Fruit fly (Drosophila melanogaster) whole organism, embryonic: ENCODE data around the gene Amun.
A peak's percentile ranks its signal among the peaks of the same experiment; 100 is the strongest.

Experiments
- B-H1 ChIP-seq: fragments of 200-800 bp; sonication (Bioruptor generic); IDR thresholded peaks from 3 replicates; pipeline ENCODE4 v1.3.6; 2022; ENCODE audit warnings: missing biosample characterization, missing genetic modification characterization
- CG10321 ChIP-seq: fragments of 200-800 bp; sonication (Bioruptor generic); IDR thresholded peaks from 2 replicates; pipeline ENCODE4 v1.3.6; 2022; ENCODE audit warnings: missing biosample characterization, missing genetic modification characterization
- CG11398 ChIP-seq: fragments of 200-800 bp; sonication (Bioruptor generic); optimal IDR thresholded peaks from 2 replicates; lab custom pipeline; 2016; ENCODE audit warnings: missing biosample characterization, missing genetic modification characterization
- CG12391 ChIP-seq: fragments of 200-800 bp; sonication (Bioruptor generic); optimal IDR thresholded peaks from 3 replicates; lab custom pipeline; 2018; ENCODE audit warnings: missing biosample characterization, mild to moderate bottlenecking, missing genetic modification characterization, moderate library complexity
- CG12942 ChIP-seq: fragments of 200-800 bp; sonication (Bioruptor generic); optimal IDR thresholded peaks from 3 replicates; lab custom pipeline; 2016; ENCODE audit warnings: missing biosample characterization, missing genetic modification characterization
- CG15696 ChIP-seq: fragments of 200-800 bp; sonication (Bioruptor generic); optimal IDR thresholded peaks from 2 replicates; lab custom pipeline; 2019; ENCODE audit warnings: missing biosample characterization, mild to moderate bottlenecking, missing genetic modification characterization, moderate library complexity
- CG17361 ChIP-seq: fragments of 200-800 bp; sonication (Bioruptor generic); IDR thresholded peaks from 3 replicates; pipeline ENCODE4 v1.3.6; 2022; ENCODE audit warnings: missing biosample characterization, missing genetic modification characterization
- CG17385 ChIP-seq: fragments of 200-800 bp; sonication (Bioruptor generic); optimal IDR thresholded peaks from 3 replicates; lab custom pipeline; 2018; ENCODE audit warnings: missing biosample characterization, mild to moderate bottlenecking, missing genetic modification characterization
- CG18262 ChIP-seq: fragments of 200-800 bp; optimal IDR thresholded peaks from 3 replicates; lab custom pipeline; 2019; ENCODE audit warnings: missing biosample characterization, mild to moderate bottlenecking, missing genetic modification characterization, moderate library complexity
- CG2120 ChIP-seq: fragments of 200-800 bp; sonication (Bioruptor generic); optimal IDR thresholded peaks from 3 replicates; lab custom pipeline; 2016; ENCODE audit warnings: missing biosample characterization, missing genetic modification characterization
- CG2202 ChIP-seq: fragments of 200-800 bp; sonication (Bioruptor generic); optimal IDR thresholded peaks from 2 replicates; lab custom pipeline; 2018; ENCODE audit warnings: missing biosample characterization, mild to moderate bottlenecking, missing genetic modification characterization
- CG2875 ChIP-seq: fragments of 200-800 bp; sonication (Bioruptor generic); optimal IDR thresholded peaks from 2 replicates; lab custom pipeline; 2017; ENCODE audit warnings: missing biosample characterization, mild to moderate bottlenecking, missing genetic modification characterization, missing genetic modification reagents
- CG7928 ChIP-seq: fragments of 200-800 bp; sonication (Bioruptor generic); optimal IDR thresholded peaks from 2 replicates; lab custom pipeline; 2017; ENCODE audit warnings: missing biosample characterization, mild to moderate bottlenecking, missing genetic modification characterization
- CG8765 ChIP-seq: fragments of 200-800 bp; sonication (Bioruptor generic); IDR thresholded peaks from 2 replicates; pipeline ENCODE4 v1.3.6; 2022; ENCODE audit warnings: missing biosample characterization, missing genetic modification characterization
- Doc2 ChIP-seq: fragments of 200-800 bp; sonication (Bioruptor generic); IDR thresholded peaks from 2 replicates; pipeline ENCODE4 v1.3.6; 2022; ENCODE audit warnings: missing biosample characterization, missing genetic modification characterization
- Fer1 ChIP-seq: fragments of 200-800 bp; sonication (Bioruptor generic); optimal IDR thresholded peaks from 2 replicates; lab custom pipeline; 2017; ENCODE audit warnings: missing biosample characterization, mild to moderate bottlenecking, missing genetic modification characterization
- H2.0 ChIP-seq: fragments of 200-800 bp; sonication (Bioruptor generic); IDR thresholded peaks from 2 replicates; pipeline ENCODE4 v1.3.6; 2022; ENCODE audit warnings: missing biosample characterization, missing genetic modification characterization
- Hand ChIP-seq: fragments of 200-800 bp; sonication (Bioruptor generic); optimal IDR thresholded peaks from 2 replicates; lab custom pipeline; 2017; ENCODE audit warnings: mild to moderate bottlenecking, missing biosample characterization, missing genetic modification reagents, missing genetic modification characterization
- Mad ChIP-seq: fragments of 200-800 bp; sonication (Bioruptor generic); optimal IDR thresholded peaks from 2 replicates; lab custom pipeline; 2016; ENCODE audit warnings: missing biosample characterization, missing genetic modification characterization
- Mrtf ChIP-seq: fragments of 200-800 bp; sonication (Bioruptor generic); IDR thresholded peaks from 3 replicates; pipeline ENCODE4 v1.3.6; 2022; ENCODE audit warnings: missing biosample characterization, missing genetic modification characterization
- NFAT ChIP-seq: fragments of 200-800 bp; sonication (Bioruptor generic); IDR thresholded peaks from 2 replicates; pipeline ENCODE4 v1.3.6; 2022; ENCODE audit warnings: missing biosample characterization, missing genetic modification characterization
- NK7.1 ChIP-seq: fragments of 200-800 bp; sonication (Bioruptor generic); optimal IDR thresholded peaks from 3 replicates; lab custom pipeline; 2016; ENCODE audit warnings: missing biosample characterization, missing genetic modification characterization
- Neu2 ChIP-seq: fragments of 200-800 bp; sonication (Bioruptor generic); optimal IDR thresholded peaks from 3 replicates; lab custom pipeline; 2016; ENCODE audit warnings: missing biosample characterization, missing genetic modification characterization, borderline replicate concordance
- Nf-YA ChIP-seq: fragments of 200-800 bp; sonication (Bioruptor generic); IDR thresholded peaks from 2 replicates; pipeline ENCODE4 v1.3.6; 2022; ENCODE audit warnings: missing biosample characterization, missing genetic modification characterization
- PHDP ChIP-seq: fragments of 200-800 bp; sonication (Bioruptor generic); optimal IDR thresholded peaks from 3 replicates; lab custom pipeline; 2018; ENCODE audit warnings: missing biosample characterization, mild to moderate bottlenecking, missing genetic modification characterization, moderate library complexity
- Ptx1 ChIP-seq: fragments of 200-800 bp; sonication (Bioruptor generic); IDR thresholded peaks from 2 replicates; pipeline ENCODE4 v1.3.6; 2022; ENCODE audit warnings: missing biosample characterization, missing genetic modification characterization
- Stat92E ChIP-seq, 3 experiments: fragments of >200 bp in 2 of 3; fragments of 200-800 bp in 1 of 3; sonication (Bioruptor generic) in 1 of 3; optimal IDR thresholded peaks; 2 replicates each; lab custom pipeline; 2017 to 2019; ENCODE audit warnings: missing biosample characterization in 3 of 3, missing genetic modification characterization in 3 of 3, mild to moderate bottlenecking in 1 of 3, moderate library complexity in 1 of 3
- ap ChIP-seq: fragments of 200-800 bp; sonication (Bioruptor generic); IDR thresholded peaks from 2 replicates; pipeline ENCODE4 v1.3.6; 2022; ENCODE audit warnings: missing biosample characterization, missing genetic modification characterization
- bab2 ChIP-seq: fragments of 200-800 bp; sonication (Bioruptor generic); optimal IDR thresholded peaks from 2 replicates; lab custom pipeline; 2016; ENCODE audit warnings: missing biosample characterization, missing genetic modification characterization
- br ChIP-seq: fragments of >200 bp; optimal IDR thresholded peaks from 2 replicates; lab custom pipeline; 2017
- cwo ChIP-seq: fragments of 200-800 bp; sonication (Bioruptor generic); optimal IDR thresholded peaks from 3 replicates; lab custom pipeline; 2017; ENCODE audit warnings: missing biosample characterization, missing genetic modification characterization, mild to moderate bottlenecking, moderate library complexity, missing genetic modification reagents
- danr ChIP-seq: fragments of 200-800 bp; sonication (Bioruptor generic); IDR thresholded peaks from 2 replicates; pipeline ENCODE4 v1.3.6; 2022; ENCODE audit warnings: missing biosample characterization, missing genetic modification characterization
- fd96Cb ChIP-seq: fragments of 200-800 bp; sonication (Bioruptor generic); optimal IDR thresholded peaks from 2 replicates; lab custom pipeline; 2018; ENCODE audit warnings: missing biosample characterization, mild to moderate bottlenecking, missing genetic modification characterization, moderate library complexity
- gcm ChIP-seq: fragments of 200-800 bp; sonication (Bioruptor generic); optimal IDR thresholded peaks from 2 replicates; lab custom pipeline; 2019; ENCODE audit warnings: missing biosample characterization, mild to moderate bottlenecking, missing genetic modification characterization, moderate library complexity
- gem ChIP-seq: fragments of 200-800 bp; sonication (Bioruptor generic); optimal IDR thresholded peaks from 2 replicates; lab custom pipeline; 2019; ENCODE audit warnings: missing biosample characterization, mild to moderate bottlenecking, missing genetic modification characterization, moderate library complexity
- gfzf ChIP-seq: fragments of 200-800 bp; sonication (Bioruptor generic); optimal IDR thresholded peaks from 2 replicates; lab custom pipeline; 2016; ENCODE audit warnings: missing biosample characterization, mild to moderate bottlenecking, missing genetic modification characterization, moderate library complexity
- hkb ChIP-seq, 2 experiments: fragments of 200-800 bp in 1 of 2; fragments of >200 bp in 1 of 2; sonication (Bioruptor generic) in 1 of 2; IDR thresholded peaks in 1 of 2; optimal IDR thresholded peaks in 1 of 2; 2 replicates each; pipeline versions ENCODE4 v1.3.6 to Lab custom; 2017 to 2022; ENCODE audit warnings: missing biosample characterization in 1 of 2, missing genetic modification characterization in 1 of 2
- lilli ChIP-seq: fragments of 200-800 bp; sonication (Bioruptor generic); optimal IDR thresholded peaks from 3 replicates; lab custom pipeline; 2016; ENCODE audit warnings: missing biosample characterization, missing genetic modification characterization
- maf-S ChIP-seq: fragments of 200-800 bp; sonication (Bioruptor generic); optimal IDR thresholded peaks from 2 replicates; lab custom pipeline; 2016; ENCODE audit warnings: missing biosample characterization, missing genetic modification characterization
- nom ChIP-seq: fragments of 200-800 bp; sonication (Bioruptor generic); optimal IDR thresholded peaks from 2 replicates; lab custom pipeline; 2017; ENCODE audit warnings: missing biosample characterization, missing genetic modification characterization, mild to moderate bottlenecking, moderate library complexity, missing genetic modification reagents
- org-1 ChIP-seq: fragments of 200-800 bp; sonication (Bioruptor generic); optimal IDR thresholded peaks from 2 replicates; lab custom pipeline; 2017; ENCODE audit warnings: missing biosample characterization, missing genetic modification characterization
- pho ChIP-seq: fragments of 200-800 bp; sonication (Bioruptor generic); optimal IDR thresholded peaks from 2 replicates; lab custom pipeline; 2016; ENCODE audit warnings: missing biosample characterization, missing genetic modification characterization
- pita ChIP-seq: fragments of 200-800 bp; sonication (Bioruptor generic); optimal IDR thresholded peaks from 2 replicates; lab custom pipeline; 2017; ENCODE audit warnings: missing biosample characterization, mild to moderate bottlenecking, missing genetic modification characterization
- row ChIP-seq: fragments of 200-800 bp; sonication (Bioruptor generic); IDR thresholded peaks from 3 replicates; pipeline ENCODE4 v1.3.6; 2022; ENCODE audit warnings: missing biosample characterization, missing genetic modification characterization
- run ChIP-seq: fragments of 200-800 bp; sonication (Bioruptor generic); optimal IDR thresholded peaks from 3 replicates; lab custom pipeline; 2018; ENCODE audit warnings: missing biosample characterization, mild to moderate bottlenecking, missing genetic modification characterization
- tup ChIP-seq: fragments of 200-800 bp; sonication (Bioruptor generic); optimal IDR thresholded peaks from 2 replicates; lab custom pipeline; 2016; ENCODE audit warnings: missing biosample characterization, mild to moderate bottlenecking, missing genetic modification characterization, moderate library complexity
- unpg ChIP-seq: fragments of 200-800 bp; sonication (Bioruptor generic); optimal IDR thresholded peaks from 3 replicates; lab custom pipeline; 2018; ENCODE audit warnings: missing biosample characterization, mild to moderate bottlenecking, missing genetic modification characterization, moderate library complexity
- wek ChIP-seq: fragments of 200-800 bp; sonication (Bioruptor generic); optimal IDR thresholded peaks from 3 replicates; lab custom pipeline; 2018; ENCODE audit warnings: missing biosample characterization, mild to moderate bottlenecking, missing genetic modification characterization, moderate library complexity
- zen ChIP-seq: fragments of 200-800 bp; sonication (Bioruptor generic); optimal IDR thresholded peaks from 3 replicates; lab custom pipeline; 2018; ENCODE audit warnings: missing biosample characterization, mild to moderate bottlenecking, missing genetic modification characterization, moderate library complexity
- zfh1 ChIP-seq: fragments of 200-800 bp; sonication (Bioruptor generic); IDR thresholded peaks from 3 replicates; pipeline ENCODE4 v1.3.6; 2022; ENCODE audit warnings: missing biosample characterization, missing genetic modification characterization

Amun gene

dm6 chrX:11685918-11686640 is 29.3 kb downstream of the Amun start (continued):
- TF ChIP-seq CG8765 (GFP tag; lab: Robert Waterston, UW) (no peak), cwo (peak; percentile 48), Fer1 (peak; percentile 83), run (tag; lab: Kevin White, UChicago) (peak; percentile 29), B-H1 (GFP tag; lab: Robert Waterston, UW) (no peak), CG10321 (GFP tag; lab: Robert Waterston, UW) (no peak), Neu2 (GFP tag; lab: Kevin White, UChicago) (no peak), CG17361 (no peak), Mrtf (GFP tag; lab: Robert Waterston, UW) (no peak), CG11398 (peak; percentile 33), org-1 (GFP tag; lab: Kevin White, UChicago) (no peak), hkb (optimal IDR thresholded peaks at IDR 0.05; lab: Kevin White, UChicago) (no peak), hkb (GFP tag; IDR thresholded peaks at IDR 0.05; lab: Robert Waterston, UW) (peak; percentile 56), wek (GFP tag; lab: Kevin White, UChicago) (peak; percentile 68), Ptx1 (no peak), danr (GFP tag; lab: Robert Waterston, UW) (no peak), gem (tag; lab: Kevin White, UChicago) (no peak), row (GFP tag; lab: Robert Waterston, UW) (peak; percentile 29; the same call in 1 of the 3 replicates), CG17385 (peak; percentile 80), CG18262 (tag; lab: Kevin White, UChicago) (peak; percentile 6), H2.0 (GFP tag; lab: Robert Waterston, UW) (no peak), gfzf (GFP tag; lab: Kevin White, UChicago) (no peak), CG12942 (GFP tag; lab: Kevin White, UChicago) (no peak), pho (GFP tag; lab: Kevin White, UChicago) (peak; percentile 27), NK7.1 (GFP tag; lab: Kevin White, UChicago) (peak; percentile 0), CG2875 (GFP tag; lab: Kevin White, UChicago) (peak; percentile 15), Nf-YA (GFP tag; lab: Robert Waterston, UW) (0 out of 2 replicates have a peak, but pooled peaks have one; percentile 29), pita (GFP tag; lab: Kevin White, UChicago) (no peak), PHDP (peak; percentile 24), Stat92E (GFP tag; optimal IDR thresholded peaks at IDR 0.05; lab: Kevin White, UChicago) (no peak), zfh1 (GFP tag; lab: Robert Waterston, UW) (no peak), Hand (GFP tag; lab: Kevin White, UChicago) (peak; percentile 53), Doc2 (GFP tag; lab: Robert Waterston, UW) (no peak), zen (no peak), bab2 (no peak), CG7928 (GFP tag; lab: Kevin White, UChicago) (no peak), NFAT (GFP tag; lab: Robert Waterston, UW) (no peak), CG2202 (tag; lab: Kevin White, UChicago) (no peak), tup (GFP tag; lab: Kevin White, UChicago) (no peak), Mad (no peak), nom (peak; percentile 63), CG12391 (tag; lab: Kevin White, UChicago) (no peak), CG15696 (tag; lab: Kevin White, UChicago) (no peak), maf-S (no peak), br (lab: Kevin White, UChicago) (no peak), gcm (peak; percentile 30), CG2120 (GFP tag; lab: Kevin White, UChicago) (peak; percentile 19), unpg (GFP tag; lab: Kevin White, UChicago) (no peak), ap (no peak), lilli (peak; percentile 14), fd96Cb (tag; lab: Kevin White, UChicago) (no peak)
